Worm (Caenorhabditis elegans) whole organism, late embryonic: Measurements from ENCODE around the gene klf-3.

ENCODE experiments used
- C08G9.2 ChIP-seq: sonication (generic microtip); optimal IDR thresholded peaks from 2 replicates; lab custom pipeline; 2016; ENCODE audit warnings: mild to moderate bottlenecking, missing genetic modification characterization, moderate library complexity, missing compliant biosample characterization
- F13H6.1 ChIP-seq: sonication (generic microtip); optimal IDR thresholded peaks from 2 replicates; lab custom pipeline; 2016; ENCODE audit warnings: missing genetic modification characterization, missing compliant biosample characterization
- K02D7.2 ChIP-seq: sonication (generic microtip); optimal IDR thresholded peaks from 2 replicates; lab custom pipeline; 2017; ENCODE audit warnings: mild to moderate bottlenecking, missing genetic modification characterization, missing compliant biosample characterization
- ahr-1 ChIP-seq: sonication (generic microtip); optimal IDR thresholded peaks from 2 replicates; lab custom pipeline; 2016; ENCODE audit warnings: missing genetic modification characterization, missing compliant biosample characterization
- ama-1 ChIP-seq: fragments of 150-350 bp; optimal IDR thresholded peaks from 2 replicates; lab custom pipeline; 2014
- ceh-14 ChIP-seq: sonication (generic microtip); optimal IDR thresholded peaks from 2 replicates; lab custom pipeline; 2016; ENCODE audit warnings: missing genotype, missing genetic modification characterization, missing compliant biosample characterization
- ceh-18 ChIP-seq: sonication (generic microtip); optimal IDR thresholded peaks from 2 replicates; lab custom pipeline; 2016; ENCODE audit warnings: missing genetic modification characterization, missing compliant biosample characterization
- ceh-19 ChIP-seq: fragments of 200-800 bp; sonication (Bioruptor generic); optimal IDR thresholded peaks from 2 replicates; lab custom pipeline; 2018; ENCODE audit warnings: mild to moderate bottlenecking, missing genetic modification characterization, missing compliant biosample characterization
- ceh-2 ChIP-seq: sonication (generic microtip); optimal IDR thresholded peaks from 2 replicates; lab custom pipeline; 2016; ENCODE audit warnings: missing genotype, missing genetic modification characterization, missing compliant biosample characterization
- ceh-31 ChIP-seq: sonication (generic microtip); optimal IDR thresholded peaks from 2 replicates; lab custom pipeline; 2016; ENCODE audit warnings: missing genetic modification characterization, missing compliant biosample characterization
- ceh-34 ChIP-seq: sonication (generic microtip); optimal IDR thresholded peaks from 2 replicates; lab custom pipeline; 2016; ENCODE audit warnings: mild to moderate bottlenecking, missing genetic modification characterization, missing compliant biosample characterization
- ceh-48 ChIP-seq: sonication (generic microtip); optimal IDR thresholded peaks from 2 replicates; lab custom pipeline; 2016; ENCODE audit warnings: missing genetic modification characterization, inconsistent platforms, missing compliant biosample characterization
- dmd-4 ChIP-seq: sonication (generic microtip); optimal IDR thresholded peaks from 2 replicates; lab custom pipeline; 2016; ENCODE audit warnings: borderline replicate concordance, missing genetic modification characterization, missing compliant biosample characterization
- elt-2 ChIP-seq: sonication (generic microtip); optimal IDR thresholded peaks from 2 replicates; lab custom pipeline; 2016; ENCODE audit warnings: missing genetic modification reagents, missing genetic modification characterization, missing compliant biosample characterization
- elt-4 ChIP-seq: sonication (generic microtip); optimal IDR thresholded peaks from 2 replicates; lab custom pipeline; 2016; ENCODE audit warnings: missing genetic modification characterization, missing compliant biosample characterization
- ets-4 ChIP-seq: sonication (generic microtip); optimal IDR thresholded peaks from 2 replicates; lab custom pipeline; 2016; ENCODE audit warnings: missing genetic modification characterization, missing compliant biosample characterization
- eyg-1 ChIP-seq: sonication (generic microtip); optimal IDR thresholded peaks from 2 replicates; lab custom pipeline; 2016; ENCODE audit warnings: missing genotype, missing genetic modification characterization, missing compliant biosample characterization
- fkh-10 ChIP-seq: fragments of 150-350 bp; optimal IDR thresholded peaks from 2 replicates; lab custom pipeline; 2014; ENCODE audit warnings: missing biosample characterization, missing genetic modification reagents, missing genetic modification characterization
- fkh-6 ChIP-seq: sonication (generic microtip); optimal IDR thresholded peaks from 2 replicates; lab custom pipeline; 2016; ENCODE audit warnings: missing genetic modification characterization, missing compliant biosample characterization
- hlh-13 ChIP-seq: fragments of 200-800 bp; sonication (Bioruptor generic); optimal IDR thresholded peaks from 2 replicates; lab custom pipeline; 2018; ENCODE audit warnings: mild to moderate bottlenecking, missing genetic modification characterization, missing compliant biosample characterization
- hlh-30 ChIP-seq: sonication (generic microtip); optimal IDR thresholded peaks from 2 replicates; lab custom pipeline; 2017; ENCODE audit warnings: antibody characterized with exemption, missing genetic modification characterization, missing compliant biosample characterization; ENCODE audit not compliant: insufficient read depth
- hlh-8 ChIP-seq: sonication (generic microtip); optimal IDR thresholded peaks from 2 replicates; lab custom pipeline; 2016; ENCODE audit warnings: missing genotype, missing genetic modification characterization, missing compliant biosample characterization
- lim-6 ChIP-seq: sonication (generic microtip); optimal IDR thresholded peaks from 2 replicates; lab custom pipeline; 2016; ENCODE audit warnings: missing genetic modification characterization, missing compliant biosample characterization
- lin-11 ChIP-seq: fragments of 200-800 bp; sonication (Bioruptor generic); optimal IDR thresholded peaks from 2 replicates; lab custom pipeline; 2018; ENCODE audit warnings: mild to moderate bottlenecking, missing genetic modification characterization, missing compliant biosample characterization
- madf-2 ChIP-seq: sonication (generic microtip); optimal IDR thresholded peaks from 2 replicates; lab custom pipeline; 2017; ENCODE audit warnings: missing genetic modification characterization, missing compliant biosample characterization
- mec-3 ChIP-seq: sonication (generic microtip); optimal IDR thresholded peaks from 2 replicates; lab custom pipeline; 2016; ENCODE audit warnings: borderline replicate concordance, missing genetic modification characterization, missing compliant biosample characterization
- nhr-11 ChIP-seq: fragments of 150-350 bp; optimal IDR thresholded peaks from 2 replicates; lab custom pipeline; 2014; ENCODE audit warnings: missing biosample characterization, missing genetic modification characterization
- npax-4 ChIP-seq: sonication (generic microtip); optimal IDR thresholded peaks from 2 replicates; lab custom pipeline; 2016; ENCODE audit warnings: missing genetic modification characterization, missing compliant biosample characterization
- pax-1 ChIP-seq: fragments of 150-350 bp; optimal IDR thresholded peaks from 2 replicates; lab custom pipeline; 2014; ENCODE audit warnings: missing biosample characterization, missing genetic modification characterization
- pha-4 ChIP-seq: fragments of 150-350 bp; optimal IDR thresholded peaks from 2 replicates; lab custom pipeline; 2018; ENCODE audit warnings: missing biosample characterization, missing genetic modification reagents, missing genetic modification characterization
- pros-1 ChIP-seq: fragments of 150-350 bp; optimal IDR thresholded peaks from 2 replicates; lab custom pipeline; 2014; ENCODE audit warnings: missing biosample characterization, missing genetic modification reagents, missing genetic modification characterization
- rnt-1 ChIP-seq: sonication (generic microtip); optimal IDR thresholded peaks from 2 replicates; lab custom pipeline; 2016; ENCODE audit warnings: missing genetic modification characterization, missing compliant biosample characterization
- sdc-2 ChIP-seq: sonication (generic microtip); optimal IDR thresholded peaks from 2 replicates; lab custom pipeline; 2016; ENCODE audit warnings: missing genotype, missing genetic modification characterization, missing compliant biosample characterization
- sox-2 ChIP-seq: fragments of 200-800 bp; sonication (Bioruptor generic); IDR thresholded peaks from 2 replicates; pipeline ENCODE4 v1.3.6; 2022; ENCODE audit warnings: missing genetic modification reagents, missing genetic modification characterization, missing compliant biosample characterization
- tbx-2 ChIP-seq: sonication (generic microtip); optimal IDR thresholded peaks from 2 replicates; lab custom pipeline; 2016; ENCODE audit warnings: missing genetic modification characterization, missing compliant biosample characterization
- tbx-7 ChIP-seq: sonication (generic microtip); optimal IDR thresholded peaks from 2 replicates; lab custom pipeline; 2016; ENCODE audit warnings: missing genotype, missing genetic modification characterization, missing compliant biosample characterization
- ttx-3 ChIP-seq: sonication (generic microtip); optimal IDR thresholded peaks from 2 replicates; lab custom pipeline; 2016; ENCODE audit warnings: missing genetic modification reagents, missing genetic modification characterization, missing compliant biosample characterization
- unc-42 ChIP-seq: sonication (generic microtip); optimal IDR thresholded peaks from 2 replicates; lab custom pipeline; 2016; ENCODE audit warnings: missing genotype, missing genetic modification characterization, missing compliant biosample characterization
- unc-86 ChIP-seq: sonication (generic microtip); optimal IDR thresholded peaks from 2 replicates; lab custom pipeline; 2016; ENCODE audit warnings: missing genetic modification characterization, missing compliant biosample characterization
- zip-5 ChIP-seq: sonication (generic microtip); optimal IDR thresholded peaks from 2 replicates; lab custom pipeline; 2016; ENCODE audit warnings: missing genetic modification characterization, missing compliant biosample characterization
- ztf-16 ChIP-seq: sonication (generic microtip); optimal IDR thresholded peaks from 2 replicates; lab custom pipeline; 2017; ENCODE audit warnings: missing genetic modification characterization, missing compliant biosample characterization

klf-3 gene

ce11 chrII:6631995-6632394 lies 15.3 kb downstream of the klf-3 start:
- no peak for TF ChIP-seq unc-42 (tag; lab: Kevin White, UChicago)
- TF ChIP-seq elt-4 = no peak
- no peak for TF ChIP-seq K02D7.2 (tag; lab: Kevin White, UChicago)
- TF ChIP-seq madf-2 (tag; lab: Kevin White, UChicago) = no peak
- TF ChIP-seq pros-1 (tag; lab: Kevin White, UChicago) = no peak
- no peak for TF ChIP-seq hlh-8 (tag; lab: Kevin White, UChicago)
- no peak for TF ChIP-seq nhr-11 (tag; lab: Kevin White, UChicago)
- TF ChIP-seq F13H6.1 (tag; lab: Kevin White, UChicago) = no peak
- TF ChIP-seq hlh-13 (GFP tag; lab: Kevin White, UChicago) = no peak
- no peak for TF ChIP-seq dmd-4
- no peak for TF ChIP-seq tbx-7 (tag; lab: Kevin White, UChicago)
- TF ChIP-seq mec-3 (tag; lab: Kevin White, UChicago) = no peak
- no peak for TF ChIP-seq fkh-10 (GFP tag; lab: Kevin White, UChicago)

ce11 chrII:6636136-6636535 lies 19.5 kb downstream of the klf-3 start, which contains the start of gene T19D12.5:
T19D12.5 (minus strand) TSS chrII:6636236.
- no peak for TF ChIP-seq hlh-30 (tag; lab: Kevin White, UChicago)
- TF ChIP-seq, all 69 proteins: peak for 0

DNA sequence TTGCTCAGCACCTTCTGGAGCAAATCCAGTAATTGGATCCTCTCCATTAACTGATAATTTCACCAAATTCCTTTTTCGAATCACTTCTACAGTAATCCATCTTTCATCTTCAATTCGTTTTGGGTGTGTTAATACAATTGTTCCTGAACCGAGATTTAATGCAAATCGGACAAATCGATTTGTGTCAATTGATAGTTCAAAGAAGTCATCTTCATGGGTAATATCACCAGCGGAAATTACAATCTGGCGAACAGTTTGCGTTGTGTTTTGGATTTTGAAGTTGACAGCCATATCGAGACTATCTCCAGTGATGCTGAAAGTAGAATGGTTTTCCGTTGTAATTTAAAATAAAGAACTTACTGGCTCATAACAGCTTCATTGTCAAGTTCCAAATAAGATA lies 21.2 kb downstream of the klf-3 start:
- TF ChIP-seq rnt-1 (no peak), ets-4 (tag; lab: Kevin White, UChicago) (no peak), nhr-11 (tag; lab: Kevin White, UChicago) (no peak), C08G9.2 (no peak), mec-3 (tag; lab: Kevin White, UChicago) (no peak), tbx-2 (tag; lab: Kevin White, UChicago) (no peak), hlh-13 (GFP tag; lab: Kevin White, UChicago) (no peak), pax-1 (tag; lab: Kevin White, UChicago) (no peak), elt-2 (tag; lab: Kevin White, UChicago) (no peak), pha-4 (tag; lab: Kevin White, UChicago) (no peak), elt-4 (no peak), unc-42 (tag; lab: Kevin White, UChicago) (no peak), eyg-1 (tag; lab: Kevin White, UChicago) (no peak)

DNA sequence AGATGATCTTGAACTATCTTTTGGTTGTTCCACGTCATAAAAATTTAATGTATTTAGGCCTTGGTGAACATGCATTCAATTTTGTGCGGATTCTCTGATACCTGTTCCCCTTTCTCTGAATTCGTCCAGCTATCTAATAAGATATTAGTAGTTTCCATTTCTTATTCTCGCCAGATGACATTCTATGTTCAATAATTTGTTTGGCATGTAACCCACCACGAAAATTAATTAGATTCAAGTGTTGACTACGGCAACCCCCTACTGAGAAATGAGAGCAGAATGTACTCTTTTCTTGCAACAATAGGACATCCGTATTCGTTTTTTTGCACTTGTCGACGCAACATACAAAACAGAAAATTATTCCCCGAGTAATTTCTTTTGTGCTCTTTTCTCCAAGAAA lies 25.5 kb downstream of the klf-3 start:
- TF ChIP-seq unc-42 (tag; lab: Kevin White, UChicago) (peak; percentile 67), tbx-2 (tag; lab: Kevin White, UChicago) (no peak), fkh-6 (tag; lab: Kevin White, UChicago) (no peak)

DNA sequence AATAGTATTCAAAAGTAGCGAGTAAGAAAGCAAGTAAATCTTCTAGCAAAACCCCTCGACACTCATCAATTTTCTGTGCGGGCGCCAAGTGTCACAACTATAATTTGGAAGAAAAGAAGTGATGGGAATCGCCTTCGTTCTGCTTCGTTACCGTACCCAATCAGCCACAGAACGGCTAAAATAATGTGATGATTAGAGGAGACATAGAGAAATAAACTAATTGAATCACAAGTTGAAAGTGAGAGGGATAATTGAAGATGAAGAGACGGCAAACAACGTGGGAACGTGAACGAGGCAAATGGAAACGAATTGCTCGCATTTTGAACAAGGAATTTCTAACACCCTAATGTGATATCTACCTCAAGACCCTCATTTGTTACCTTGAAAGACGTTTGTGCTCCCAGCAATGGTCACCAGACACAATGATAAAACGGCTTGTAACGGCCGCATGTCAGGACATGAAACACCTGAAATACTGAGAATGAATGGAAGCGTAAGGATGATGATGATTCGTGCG lies 26.0 kb downstream of the klf-3 start, which contains the start of gene T19D12.6:
TSS of gene T19D12.6 (minus strand) at position 467 of the 517 bp plus-strand sequence.
- TF ChIP-seq ztf-16 (tag; lab: Kevin White, UChicago) (no peak), lim-6 (tag; lab: Kevin White, UChicago) (no peak), ceh-48 (no peak), zip-5 (tag; lab: Kevin White, UChicago) (no peak)

DNA sequence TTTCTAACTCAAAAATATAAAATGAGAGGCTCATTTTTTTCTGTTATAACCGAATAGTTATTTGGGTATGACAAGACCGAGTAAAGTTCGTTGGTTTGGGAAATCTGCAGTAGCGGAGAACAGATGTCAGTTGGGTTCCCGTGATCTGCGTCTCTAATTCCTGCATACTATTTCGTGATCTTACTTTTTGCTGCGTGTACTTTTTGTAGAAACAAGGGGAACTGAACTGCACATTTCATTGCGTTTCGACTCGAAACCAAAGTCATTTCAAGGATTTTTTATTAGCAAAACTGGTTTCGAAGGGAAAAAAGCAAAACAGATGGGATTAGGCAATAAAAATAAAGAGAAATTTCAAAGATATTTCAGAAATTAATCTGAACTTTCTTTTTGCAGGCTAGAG lies 30.2 kb downstream of the klf-3 start:
- TF ChIP-seq ceh-48 = no peak
- no peak for TF ChIP-seq ceh-34
- TF ChIP-seq sdc-2 = no peak
- TF ChIP-seq ceh-2 (tag; lab: Kevin White, UChicago) = no peak
- TF ChIP-seq ama-1 = no peak
- no peak for TF ChIP-seq ahr-1 (tag; lab: Kevin White, UChicago)
- TF ChIP-seq lin-11 = no peak
- TF ChIP-seq ceh-18 (tag; lab: Kevin White, UChicago) = no peak
- no peak for TF ChIP-seq ceh-14 (tag; lab: Kevin White, UChicago)
- TF ChIP-seq ceh-31 (tag; lab: Kevin White, UChicago) = no peak
- TF ChIP-seq F13H6.1 (tag; lab: Kevin White, UChicago) = no peak
- TF ChIP-seq ttx-3 = no peak
- no peak for TF ChIP-seq npax-4 (tag; lab: Kevin White, UChicago)
- no peak for TF ChIP-seq unc-86 (tag; lab: Kevin White, UChicago)
- no peak for TF ChIP-seq ets-4 (tag; lab: Kevin White, UChicago)
- TF ChIP-seq ceh-19 (GFP tag; lab: Kevin White, UChicago) = no peak
- TF ChIP-seq sox-2 (GFP tag; lab: Robert Waterston, UW) = no peak
- TF ChIP-seq, all 69 proteins: peak for 0
